Worm (Caenorhabditis elegans) whole organism, L4 larva: ENCODE measurements around the gene W03D2.9.

Experiments used
- R02D3.7 ChIP-seq: fragments of 150-350 bp; sonication (generic microtip); optimal IDR thresholded peaks from 3 replicates; lab custom pipeline; 2014; ENCODE audit warnings: missing biosample characterization, missing genetic modification characterization
- ZK546.5 ChIP-seq, 2 experiments: sonication (generic microtip); optimal IDR thresholded peaks; 2 replicates each; lab custom pipeline; 2017; ENCODE audit warnings: missing biosample characterization in 2 of 2, missing genetic modification characterization in 2 of 2
- ceh-28 ChIP-seq: fragments of 150-350 bp; optimal IDR thresholded peaks from 2 replicates; lab custom pipeline; 2014; ENCODE audit warnings: missing biosample characterization, missing genetic modification reagents, missing genetic modification characterization
- daf-16 ChIP-seq, 3 experiments: sonication (generic microtip); optimal IDR thresholded peaks; 2 replicates each; lab custom pipeline; 2016 to 2017; ENCODE audit warnings: missing genetic modification characterization in 3 of 3, missing genetic modification reagents in 3 of 3, mild to moderate bottlenecking in 2 of 3, missing compliant biosample characterization in 2 of 3, missing biosample characterization in 1 of 3, moderate library complexity in 1 of 3
- lin-39 ChIP-seq: fragments of 150-350 bp; optimal IDR thresholded peaks from 2 replicates; lab custom pipeline; 2014; ENCODE audit warnings: missing biosample characterization, missing genetic modification reagents, missing genetic modification characterization
- nhr-77 ChIP-seq: fragments of 150-350 bp; optimal IDR thresholded peaks from 2 replicates; lab custom pipeline; 2014; ENCODE audit warnings: missing biosample characterization, missing genetic modification characterization
- ztf-7 ChIP-seq: fragments of 150-350 bp; optimal IDR thresholded peaks from 2 replicates; lab custom pipeline; 2014; ENCODE audit warnings: missing biosample characterization, missing genetic modification characterization

- TF ChIP-seq ceh-28 (peak; percentile 61), R02D3.7 (no peak), lin-39 (tag; lab: Kevin White, UChicago) (no peak), nhr-77 (tag; lab: Kevin White, UChicago) (no peak), ztf-7 (tag; lab: Kevin White, UChicago) (no peak), daf-16 (GFP tag; optimal IDR thresholded peaks at IDR 0.05; lab: Kevin White, UChicago) (no peak), daf-16 (tag; optimal IDR thresholded peaks at IDR 0.05; lab: Kevin White, UChicago) (no peak), ZK546.5 (tag; optimal IDR thresholded peaks at IDR 0.05; lab: Kevin White, UChicago) (no peak)
Observed at ce11 chrIV:4041006-4041405, 33.5 kb downstream of the W03D2.9 start.
